Worm (Caenorhabditis elegans) whole organism, late embryonic: ENCODE data around the gene nas-24.

ENCODE experiments used
- C38D4.7 ChIP-seq: fragments of 200-800 bp; sonication (Bioruptor generic); optimal IDR thresholded peaks from 2 replicates; lab custom pipeline; 2018; ENCODE audit warnings: mild to moderate bottlenecking, missing genetic modification characterization, moderate library complexity, missing compliant biosample characterization
- ama-1 ChIP-seq: fragments of 150-350 bp; optimal IDR thresholded peaks from 2 replicates; lab custom pipeline; 2014
- ceh-19 ChIP-seq: fragments of 200-800 bp; sonication (Bioruptor generic); optimal IDR thresholded peaks from 2 replicates; lab custom pipeline; 2018; ENCODE audit warnings: mild to moderate bottlenecking, missing genetic modification characterization, missing compliant biosample characterization
- ceh-2 ChIP-seq: sonication (generic microtip); optimal IDR thresholded peaks from 2 replicates; lab custom pipeline; 2016; ENCODE audit warnings: missing genotype, missing genetic modification characterization, missing compliant biosample characterization
- che-1 ChIP-seq: sonication (generic microtip); optimal IDR thresholded peaks from 2 replicates; lab custom pipeline; 2016; ENCODE audit warnings: mild to moderate bottlenecking, missing genetic modification characterization, missing compliant biosample characterization
- elt-2 ChIP-seq: sonication (generic microtip); optimal IDR thresholded peaks from 2 replicates; lab custom pipeline; 2016; ENCODE audit warnings: missing genetic modification reagents, missing genetic modification characterization, missing compliant biosample characterization
- fkh-10 ChIP-seq: fragments of 150-350 bp; optimal IDR thresholded peaks from 2 replicates; lab custom pipeline; 2014; ENCODE audit warnings: missing biosample characterization, missing genetic modification reagents, missing genetic modification characterization
- nhr-11 ChIP-seq: fragments of 150-350 bp; optimal IDR thresholded peaks from 2 replicates; lab custom pipeline; 2014; ENCODE audit warnings: missing biosample characterization, missing genetic modification characterization
- pha-4 ChIP-seq: fragments of 150-350 bp; optimal IDR thresholded peaks from 2 replicates; lab custom pipeline; 2018; ENCODE audit warnings: missing biosample characterization, missing genetic modification reagents, missing genetic modification characterization
- tbx-2 ChIP-seq: sonication (generic microtip); optimal IDR thresholded peaks from 2 replicates; lab custom pipeline; 2016; ENCODE audit warnings: missing genetic modification characterization, missing compliant biosample characterization
- unc-86 ChIP-seq: sonication (generic microtip); optimal IDR thresholded peaks from 2 replicates; lab custom pipeline; 2016; ENCODE audit warnings: missing genetic modification characterization, missing compliant biosample characterization

ce11 chrV:13763723-13764122 is 5.5 kb upstream of the nas-24 start:
- TF ChIP-seq ceh-2 (tag; lab: Kevin White, UChicago), result no peak
- no peak for TF ChIP-seq elt-2
- TF ChIP-seq tbx-2 (tag; lab: Kevin White, UChicago), result no peak
- TF ChIP-seq che-1 (tag; lab: Kevin White, UChicago), result no peak
- TF ChIP-seq fkh-10, result no peak
- no peak for TF ChIP-seq ama-1 (lab: Kevin White, UChicago)
- no peak for TF ChIP-seq ceh-19
- no peak for TF ChIP-seq unc-86 (tag; lab: Kevin White, UChicago)
- TF ChIP-seq pha-4 (tag; lab: Kevin White, UChicago), result no peak
- TF ChIP-seq C38D4.7 (GFP tag; lab: Kevin White, UChicago), result no peak
- TF ChIP-seq nhr-11 (tag; lab: Kevin White, UChicago), result no peak
